Worm (Caenorhabditis elegans) whole organism, L4 larva: ENCODE data around the gene C33G8.2.

ENCODE experiments used
- R02D3.7 ChIP-seq: fragments of 150-350 bp; sonication (generic microtip); optimal IDR thresholded peaks from 3 replicates; lab custom pipeline; 2014; ENCODE audit warnings: missing biosample characterization, missing genetic modification characterization
- aly-2 ChIP-seq: sonication (generic microtip); optimal IDR thresholded peaks from 2 replicates; lab custom pipeline; 2018; ENCODE audit warnings: missing biosample characterization, missing genetic modification characterization
- ceh-62 ChIP-seq: sonication (generic microtip); optimal IDR thresholded peaks from 2 replicates; lab custom pipeline; 2017; ENCODE audit warnings: missing biosample characterization, missing genetic modification characterization
- ces-1 ChIP-seq: fragments of 150-350 bp; sonication (generic microtip); optimal IDR thresholded peaks from 4 replicates; lab custom pipeline; 2014; ENCODE audit warnings: missing biosample characterization, missing genetic modification reagents, missing genetic modification characterization
- fkh-10 ChIP-seq: fragments of 150-350 bp; optimal IDR thresholded peaks from 2 replicates; lab custom pipeline; 2014; ENCODE audit warnings: missing biosample characterization, missing genetic modification reagents, missing genetic modification characterization
- lin-13 ChIP-seq: fragments of 150-350 bp; optimal IDR thresholded peaks from 2 replicates; lab custom pipeline; 2014; ENCODE audit warnings: missing biosample characterization, missing genetic modification reagents, missing genetic modification characterization
- nhr-11 ChIP-seq: fragments of 150-350 bp; optimal IDR thresholded peaks from 2 replicates; lab custom pipeline; 2014; ENCODE audit warnings: missing biosample characterization, missing genetic modification characterization
- nhr-6 ChIP-seq: fragments of 150-350 bp; optimal IDR thresholded peaks from 2 replicates; lab custom pipeline; 2014; ENCODE audit warnings: missing biosample characterization, missing genetic modification characterization
- pha-4 ChIP-seq, 2 experiments: fragments of 150-350 bp in 1 of 2; fragments of 200-800 bp in 1 of 2; sonication (Bioruptor generic) in 1 of 2; IDR thresholded peaks in 1 of 2; optimal IDR thresholded peaks in 1 of 2; 2 replicates each; pipeline versions ENCODE4 v1.3.6 to Lab custom; 2014 to 2022; ENCODE audit warnings: missing genetic modification characterization in 2 of 2, missing genetic modification reagents in 2 of 2, missing biosample characterization in 1 of 2, missing compliant biosample characterization in 1 of 2
- skn-1 ChIP-seq: fragments of 150-350 bp; optimal IDR thresholded peaks from 2 replicates; lab custom pipeline; 2014; ENCODE audit warnings: missing biosample characterization, missing genetic modification characterization
- spr-1 ChIP-seq: sonication (generic microtip); optimal IDR thresholded peaks from 2 replicates; lab custom pipeline; 2016; ENCODE audit warnings: mild to moderate bottlenecking, missing genetic modification characterization, missing compliant biosample characterization

DNA sequence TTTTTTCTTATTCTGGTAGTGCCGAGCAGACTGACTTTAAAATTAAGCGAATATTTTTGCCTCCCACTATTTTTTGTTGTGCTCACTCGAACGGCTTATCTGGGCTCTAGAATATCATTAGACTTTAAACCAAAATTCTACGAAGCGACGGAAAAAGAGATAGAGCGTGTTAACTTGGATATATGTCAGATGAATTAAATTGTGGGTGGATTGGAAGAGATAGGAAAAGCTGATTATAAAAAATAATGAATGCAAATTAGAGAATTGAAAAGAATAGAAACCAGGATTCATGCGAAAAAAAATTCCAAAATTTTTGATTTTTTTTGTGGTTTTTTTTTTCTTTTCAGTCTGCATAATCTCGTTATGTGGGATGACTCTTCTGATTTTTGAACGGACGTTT is 12.2 kb downstream of the C33G8.2 start, which contains the start of gene F20A1.4:
- TF ChIP-seq R02D3.7 (no peak), ceh-62 (tag; lab: Kevin White, UChicago) (no peak), ces-1 (GFP tag; lab: Kevin White, UChicago) (no peak), lin-13 (GFP tag; lab: Kevin White, UChicago) (no peak), aly-2 (no peak), fkh-10 (GFP tag; lab: Kevin White, UChicago) (no peak), nhr-6 (tag; lab: Kevin White, UChicago) (no peak), pha-4 (GFP tag; IDR thresholded peaks at IDR 0.05; lab: Robert Waterston, UW) (no peak), pha-4 (tag; optimal IDR thresholded peaks at IDR 0.05; lab: Kevin White, UChicago) (no peak), spr-1 (tag; lab: Kevin White, UChicago) (no peak), nhr-11 (tag; lab: Kevin White, UChicago) (no peak), skn-1 (tag; lab: Kevin White, UChicago) (no peak)
